Worm (Caenorhabditis elegans) whole organism, L3 larva: ENCODE data around the gene C25F9.9.

Experiments used
- R02D3.7 ChIP-seq: fragments of 150-350 bp; optimal IDR thresholded peaks from 2 replicates; lab custom pipeline; 2014; ENCODE audit warnings: missing biosample characterization, missing genetic modification characterization
- ceh-28 ChIP-seq: fragments of 150-350 bp; optimal IDR thresholded peaks from 2 replicates; lab custom pipeline; 2014; ENCODE audit warnings: missing biosample characterization, missing genetic modification reagents, missing genetic modification characterization
- elt-3 ChIP-seq, 3 experiments: fragments of 150-350 bp in 1 of 3; sonication (generic microtip) in 2 of 3; optimal IDR thresholded peaks; 2 replicates in 2 of 3; 4 replicates in 1 of 3; lab custom pipeline; 2014 to 2017; ENCODE audit warnings: missing biosample characterization in 3 of 3, missing genetic modification characterization in 3 of 3
- jun-1 ChIP-seq: fragments of 150-350 bp; optimal IDR thresholded peaks from 2 replicates; lab custom pipeline; 2014; ENCODE audit warnings: missing biosample characterization, missing genetic modification reagents, missing genetic modification characterization
- lin-15B ChIP-seq: fragments of 150-350 bp; optimal IDR thresholded peaks from 2 replicates; lab custom pipeline; 2014; ENCODE audit warnings: missing biosample characterization, missing genetic modification characterization
- nhr-25 ChIP-seq: sonication (generic microtip); optimal IDR thresholded peaks from 2 replicates; lab custom pipeline; 2017; ENCODE audit warnings: missing biosample characterization, missing genetic modification characterization
- nhr-28 ChIP-seq: fragments of 150-350 bp; optimal IDR thresholded peaks from 2 replicates; lab custom pipeline; 2014; ENCODE audit warnings: missing biosample characterization, missing genetic modification characterization
- unc-62 ChIP-seq: fragments of 150-350 bp; sonication (generic microtip); optimal IDR thresholded peaks from 4 replicates; lab custom pipeline; 2014; ENCODE audit warnings: missing biosample characterization, missing genetic modification reagents, missing genetic modification characterization
- zag-1 ChIP-seq: fragments of 150-350 bp; optimal IDR thresholded peaks from 2 replicates; lab custom pipeline; 2014; ENCODE audit warnings: missing biosample characterization, missing genetic modification characterization

- no peak for TF ChIP-seq R02D3.7
- TF ChIP-seq elt-3 (tag; optimal IDR thresholded peaks at IDR 0.05; lab: Kevin White, UChicago), result no peak
- TF ChIP-seq lin-15B (tag; lab: Kevin White, UChicago), result no peak
- no peak for TF ChIP-seq nhr-28 (tag; lab: Kevin White, UChicago)
- TF ChIP-seq unc-62 (GFP tag; lab: Kevin White, UChicago), result no peak
- TF ChIP-seq ceh-28, result no peak
- TF ChIP-seq zag-1 (tag; lab: Kevin White, UChicago), result no peak
- TF ChIP-seq jun-1, result peak; percentile 41
- no peak for TF ChIP-seq nhr-25 (tag; lab: Kevin White, UChicago)
Observed at ce11 chrV:19467574-19467973, 51.2 kb downstream of the C25F9.9 start, which contains the start of gene Y43F8B.23.
